Fruit fly (Drosophila melanogaster) whole organism, embryonic: ENCODE results near the gene CG7156.

Experiments used
- Adf1 ChIP-seq: fragments of 200-800 bp; sonication (Bioruptor generic); IDR thresholded peaks from 2 replicates; pipeline ENCODE4 v1.3.6; 2022; ENCODE audit warnings: missing biosample characterization, missing genetic modification characterization
- Aef1 ChIP-seq: fragments of 200-800 bp; sonication (Bioruptor generic); IDR thresholded peaks from 3 replicates; pipeline ENCODE4 v1.3.6; 2022; ENCODE audit warnings: missing biosample characterization, missing genetic modification characterization
- Atf3 ChIP-seq: fragments of 200-800 bp; sonication (Bioruptor generic); optimal IDR thresholded peaks from 3 replicates; lab custom pipeline; 2016; ENCODE audit warnings: missing biosample characterization, missing genetic modification characterization
- BEAF-32 ChIP-seq: fragments of 200-800 bp; sonication (Bioruptor generic); optimal IDR thresholded peaks from 3 replicates; lab custom pipeline; 2017; ENCODE audit warnings: missing biosample characterization, missing genetic modification characterization, mild to moderate bottlenecking, moderate library complexity, missing genetic modification reagents
- C15 ChIP-seq: fragments of 200-800 bp; sonication (Bioruptor generic); IDR thresholded peaks from 3 replicates; pipeline ENCODE4 v1.3.6; 2022; ENCODE audit warnings: missing biosample characterization, missing genetic modification characterization
- CG11398 ChIP-seq: fragments of 200-800 bp; sonication (Bioruptor generic); optimal IDR thresholded peaks from 2 replicates; lab custom pipeline; 2016; ENCODE audit warnings: missing biosample characterization, missing genetic modification characterization
- CG13123 ChIP-seq: fragments of 200-800 bp; sonication (Bioruptor generic); optimal IDR thresholded peaks from 2 replicates; lab custom pipeline; 2016; ENCODE audit warnings: missing biosample characterization, missing genetic modification characterization
- CG13775 ChIP-seq: fragments of 200-800 bp; sonication (Bioruptor generic); optimal IDR thresholded peaks from 3 replicates; lab custom pipeline; 2017; ENCODE audit warnings: missing biosample characterization, mild to moderate bottlenecking, missing genetic modification characterization
- CG15073 ChIP-seq: fragments of 200-800 bp; sonication (Bioruptor generic); optimal IDR thresholded peaks from 2 replicates; lab custom pipeline; 2016; ENCODE audit warnings: missing biosample characterization, missing genetic modification characterization
- CG16779 ChIP-seq: fragments of 200-800 bp; sonication (Bioruptor generic); IDR thresholded peaks from 2 replicates; pipeline ENCODE4 v1.3.6; 2022; ENCODE audit warnings: missing biosample characterization, missing genetic modification characterization
- CG17568 ChIP-seq: fragments of 200-800 bp; sonication (Bioruptor generic); optimal IDR thresholded peaks from 2 replicates; lab custom pipeline; 2018; ENCODE audit warnings: missing biosample characterization, mild to moderate bottlenecking, missing genetic modification characterization, moderate library complexity
- CG18764 ChIP-seq: fragments of 200-800 bp; sonication (Bioruptor generic); optimal IDR thresholded peaks from 3 replicates; lab custom pipeline; 2016; ENCODE audit warnings: missing biosample characterization, missing genetic modification characterization
- CG2678 ChIP-seq: fragments of 200-800 bp; sonication (Bioruptor generic); optimal IDR thresholded peaks from 3 replicates; lab custom pipeline; 2019; ENCODE audit warnings: missing biosample characterization, mild to moderate bottlenecking, missing genetic modification characterization, moderate library complexity
- CG2889 ChIP-seq: fragments of 200-800 bp; sonication (Bioruptor generic); IDR thresholded peaks from 3 replicates; pipeline ENCODE4 v1.3.6; 2022; ENCODE audit warnings: missing biosample characterization, missing genetic modification characterization
- CG30020 ChIP-seq: fragments of 200-800 bp; optimal IDR thresholded peaks from 2 replicates; lab custom pipeline; 2019; ENCODE audit warnings: missing biosample characterization, mild to moderate bottlenecking, missing genetic modification characterization, moderate library complexity
- CG31388 ChIP-seq: fragments of 200-800 bp; sonication (Bioruptor generic); optimal IDR thresholded peaks from 2 replicates; lab custom pipeline; 2016; ENCODE audit warnings: missing biosample characterization, missing genetic modification characterization
- CG3281 ChIP-seq: fragments of 200-800 bp; sonication (Bioruptor generic); optimal IDR thresholded peaks from 3 replicates; lab custom pipeline; 2017; ENCODE audit warnings: missing biosample characterization, mild to moderate bottlenecking, missing genetic modification characterization
- CG34376 ChIP-seq: fragments of 200-800 bp; sonication (Bioruptor generic); optimal IDR thresholded peaks from 2 replicates; lab custom pipeline; 2018; ENCODE audit warnings: missing biosample characterization, mild to moderate bottlenecking, missing genetic modification characterization
- CG4404 ChIP-seq: fragments of 200-800 bp; sonication (Bioruptor generic); IDR thresholded peaks from 2 replicates; pipeline ENCODE4 v1.3.6; 2022; ENCODE audit warnings: missing biosample characterization, missing genetic modification characterization
- CG4820 ChIP-seq: fragments of 200-800 bp; sonication (Bioruptor generic); optimal IDR thresholded peaks from 3 replicates; lab custom pipeline; 2016; ENCODE audit warnings: missing biosample characterization, missing genetic modification characterization
- CG7372 ChIP-seq: fragments of 200-800 bp; sonication (Bioruptor generic); IDR thresholded peaks from 2 replicates; pipeline ENCODE4 v1.3.6; 2022; ENCODE audit warnings: missing biosample characterization, missing genetic modification characterization
- CG7556 ChIP-seq: fragments of 200-800 bp; sonication (Bioruptor generic); optimal IDR thresholded peaks from 2 replicates; lab custom pipeline; 2017; ENCODE audit warnings: missing biosample characterization, mild to moderate bottlenecking, missing genetic modification characterization
- CG8290 ChIP-seq, 3 experiments: fragments of 200-800 bp; sonication (Bioruptor generic); optimal IDR thresholded peaks; 2 replicates each; lab custom pipeline; 2016 to 2019; ENCODE audit warnings: missing biosample characterization in 3 of 3, missing genetic modification characterization in 3 of 3, mild to moderate bottlenecking in 2 of 3, moderate library complexity in 1 of 3
- CG8765 ChIP-seq: fragments of 200-800 bp; sonication (Bioruptor generic); IDR thresholded peaks from 2 replicates; pipeline ENCODE4 v1.3.6; 2022; ENCODE audit warnings: missing biosample characterization, missing genetic modification characterization
- CG9437 ChIP-seq: fragments of 200-800 bp; sonication (Bioruptor generic); optimal IDR thresholded peaks from 2 replicates; lab custom pipeline; 2018; ENCODE audit warnings: missing biosample characterization, mild to moderate bottlenecking, missing genetic modification characterization
- CG9876 ChIP-seq: fragments of 200-800 bp; sonication (Bioruptor generic); optimal IDR thresholded peaks from 2 replicates; lab custom pipeline; 2016; ENCODE audit warnings: missing biosample characterization, missing genetic modification characterization
- D ChIP-seq, 2 experiments: fragments of 200-800 bp in 1 of 2; fragments of >200 bp in 1 of 2; sonication (Bioruptor generic) in 1 of 2; optimal IDR thresholded peaks; 2 replicates in 1 of 2; 3 replicates in 1 of 2; lab custom pipeline; 2017; ENCODE audit warnings: mild to moderate bottlenecking in 1 of 2, missing biosample characterization in 1 of 2, missing genetic modification characterization in 1 of 2, missing genetic modification reagents in 1 of 2
- D19A ChIP-seq: fragments of 200-800 bp; optimal IDR thresholded peaks from 3 replicates; lab custom pipeline; 2019; ENCODE audit warnings: missing biosample characterization, mild to moderate bottlenecking, missing genetic modification characterization, moderate library complexity
- Dfd ChIP-seq, 2 experiments: fragments of >200 bp; optimal IDR thresholded peaks; 2 replicates each; lab custom pipeline; 2017; ENCODE audit warnings: missing biosample characterization in 2 of 2, missing genetic modification characterization in 2 of 2
- Fer3 ChIP-seq: fragments of 200-800 bp; sonication (Bioruptor generic); optimal IDR thresholded peaks from 2 replicates; lab custom pipeline; 2018; ENCODE audit warnings: missing biosample characterization, mild to moderate bottlenecking, missing genetic modification characterization, moderate library complexity
- HLH54F ChIP-seq: fragments of 200-800 bp; sonication (Bioruptor generic); optimal IDR thresholded peaks from 3 replicates; lab custom pipeline; 2016; ENCODE audit warnings: missing biosample characterization, missing genetic modification characterization
- Ravus ChIP-seq: fragments of 200-800 bp; sonication (Bioruptor generic); IDR thresholded peaks from 2 replicates; pipeline ENCODE4 v1.3.6; 2022; ENCODE audit warnings: missing biosample characterization, missing genetic modification characterization
- Six4 ChIP-seq: fragments of 200-800 bp; sonication (Bioruptor generic); optimal IDR thresholded peaks from 2 replicates; lab custom pipeline; 2016; ENCODE audit warnings: missing biosample characterization, missing genetic modification characterization
- Spps ChIP-seq: fragments of 200-800 bp; sonication (Bioruptor generic); optimal IDR thresholded peaks from 2 replicates; lab custom pipeline; 2018; ENCODE audit warnings: missing biosample characterization, mild to moderate bottlenecking, missing genetic modification characterization
- Sry-β ChIP-seq: fragments of 200-800 bp; sonication (Bioruptor generic); optimal IDR thresholded peaks from 2 replicates; lab custom pipeline; 2018; ENCODE audit warnings: missing biosample characterization, mild to moderate bottlenecking, missing genetic modification characterization, moderate library complexity
- br ChIP-seq: fragments of >200 bp; optimal IDR thresholded peaks from 2 replicates; lab custom pipeline; 2017
- caup ChIP-seq: fragments of 200-800 bp; sonication (Bioruptor generic); optimal IDR thresholded peaks from 3 replicates; lab custom pipeline; 2017; ENCODE audit warnings: missing biosample characterization, mild to moderate bottlenecking, missing genetic modification characterization, moderate library complexity; ENCODE audit not compliant: severe bottlenecking
- dmrt99B ChIP-seq: fragments of 200-800 bp; sonication (Bioruptor generic); optimal IDR thresholded peaks from 2 replicates; lab custom pipeline; 2018; ENCODE audit warnings: missing biosample characterization, mild to moderate bottlenecking, missing genetic modification characterization, moderate library complexity
- en ChIP-seq: fragments of 200-800 bp; sonication (Bioruptor generic); optimal IDR thresholded peaks from 2 replicates; lab custom pipeline; 2016; ENCODE audit warnings: missing biosample characterization, missing genetic modification characterization
- gsb ChIP-seq: fragments of 200-800 bp; sonication (Bioruptor generic); IDR thresholded peaks from 2 replicates; pipeline ENCODE4 v1.3.6; 2022; ENCODE audit warnings: missing biosample characterization, missing genetic modification characterization
- her ChIP-seq: fragments of 200-800 bp; sonication (Bioruptor generic); optimal IDR thresholded peaks from 2 replicates; lab custom pipeline; 2016; ENCODE audit warnings: missing biosample characterization, missing genetic modification characterization
- otp ChIP-seq: fragments of 200-800 bp; sonication (Bioruptor generic); IDR thresholded peaks from 3 replicates; pipeline ENCODE4, ENCODE4 v1.3.6; 2022; ENCODE audit warnings: missing biosample characterization, missing genetic modification characterization
- pum ChIP-seq: fragments of 200-800 bp; sonication (Bioruptor generic); optimal IDR thresholded peaks from 2 replicates; lab custom pipeline; 2016; ENCODE audit warnings: missing biosample characterization, missing genetic modification characterization
- rib ChIP-seq: fragments of 200-800 bp; sonication (Bioruptor generic); IDR thresholded peaks from 2 replicates; pipeline ENCODE4 v1.3.6; 2022; ENCODE audit warnings: missing biosample characterization, missing genetic modification characterization
- run ChIP-seq: fragments of 200-800 bp; sonication (Bioruptor generic); optimal IDR thresholded peaks from 3 replicates; lab custom pipeline; 2018; ENCODE audit warnings: missing biosample characterization, mild to moderate bottlenecking, missing genetic modification characterization
- sim ChIP-seq: fragments of 200-800 bp; sonication (Bioruptor generic); IDR thresholded peaks from 2 replicates; pipeline ENCODE4 v1.3.6; 2022; ENCODE audit warnings: missing biosample characterization, missing genetic modification characterization
- slbo ChIP-seq: fragments of 200-800 bp; sonication (Bioruptor generic); IDR thresholded peaks from 2 replicates; pipeline ENCODE4 v1.3.6; 2022; ENCODE audit warnings: missing biosample characterization, missing genetic modification characterization
- stwl ChIP-seq: fragments of 200-800 bp; sonication (Bioruptor generic); optimal IDR thresholded peaks from 3 replicates; lab custom pipeline; 2018; ENCODE audit warnings: missing biosample characterization, mild to moderate bottlenecking, missing genetic modification characterization, moderate library complexity
- unc-4 ChIP-seq: fragments of 200-800 bp; sonication (Bioruptor generic); IDR thresholded peaks from 2 replicates; pipeline ENCODE4 v1.3.6; 2022; ENCODE audit warnings: missing biosample characterization, missing genetic modification characterization; ENCODE audit not compliant: partially characterized antibody
- wor ChIP-seq: fragments of 200-800 bp; sonication (Bioruptor generic); IDR thresholded peaks from 2 replicates; pipeline ENCODE4 v1.3.6; 2022; ENCODE audit warnings: missing biosample characterization, missing genetic modification characterization
- zf30C ChIP-seq: fragments of 200-800 bp; sonication (Bioruptor generic); optimal IDR thresholded peaks from 3 replicates; lab custom pipeline; 2018; ENCODE audit warnings: missing biosample characterization, mild to moderate bottlenecking, missing genetic modification characterization

CG7156 gene

DNA sequence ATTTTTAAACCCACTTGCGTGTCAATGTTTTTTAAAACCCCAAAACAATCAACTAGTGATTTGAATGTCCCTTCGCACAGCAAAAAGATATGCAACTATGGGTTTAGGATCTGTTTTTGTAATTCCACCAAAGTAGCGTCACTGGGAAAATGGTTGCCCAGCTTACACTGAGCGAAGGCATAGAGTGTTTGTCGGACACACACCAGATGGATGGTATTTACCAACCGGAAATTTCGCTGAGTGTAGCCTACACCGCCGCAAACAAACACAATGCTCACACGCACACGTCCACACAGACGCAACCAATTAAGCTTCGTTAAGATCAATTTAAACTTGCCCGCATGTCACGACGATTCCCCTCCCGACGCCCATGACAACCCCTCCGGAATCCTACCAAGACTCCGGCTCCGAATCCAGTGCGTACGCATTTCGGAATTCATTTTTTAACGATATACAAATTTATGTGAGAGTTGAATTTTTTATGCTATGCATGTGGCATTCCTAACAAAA lies 13.2 kb downstream of the CG7156 start (continued):
- TF ChIP-seq CG4820 (GFP tag; lab: Kevin White, UChicago), result no peak
- no peak for TF ChIP-seq sim (GFP tag; lab: Robert Waterston, UW)
- TF ChIP-seq dmrt99B (tag; lab: Kevin White, UChicago), result no peak
- no peak for TF ChIP-seq Adf1
- no peak for TF ChIP-seq caup (GFP tag; lab: Kevin White, UChicago)
- no peak for TF ChIP-seq wor (GFP tag; lab: Robert Waterston, UW)
- TF ChIP-seq CG17568 (GFP tag; lab: Kevin White, UChicago), result no peak
- TF ChIP-seq CG18764 (GFP tag; lab: Kevin White, UChicago), result no peak
- TF ChIP-seq CG16779 (GFP tag; lab: Robert Waterston, UW), result no peak
- TF ChIP-seq Six4 (GFP tag; lab: Kevin White, UChicago), result no peak
- TF ChIP-seq slbo (GFP tag; lab: Robert Waterston, UW), result peak; percentile 24; the same call in 1 of the 2 replicates
- TF ChIP-seq CG9437, result no peak
- no peak for TF ChIP-seq pum (GFP tag; lab: Kevin White, UChicago)
- TF ChIP-seq her (GFP tag; lab: Kevin White, UChicago), result no peak
- TF ChIP-seq CG8290 (GFP tag; optimal IDR thresholded peaks at IDR 0.05; lab: Kevin White, UChicago), result no peak
- TF ChIP-seq CG8290 (tag; optimal IDR thresholded peaks at IDR 0.05; lab: Kevin White, UChicago), result no peak
- no peak for TF ChIP-seq Atf3 (GFP tag; lab: Kevin White, UChicago)
- TF ChIP-seq Dfd (GFP tag; optimal IDR thresholded peaks at IDR 0.05; lab: Kevin White, UChicago), result no peak
- no peak for TF ChIP-seq Sry-β
- TF ChIP-seq CG3281, result no peak
- no peak for TF ChIP-seq unc-4 (GFP tag; lab: Robert Waterston, UW)
- TF ChIP-seq CG8765 (GFP tag; lab: Robert Waterston, UW), result no peak
- no peak for TF ChIP-seq CG9876 (GFP tag; lab: Kevin White, UChicago)
- no peak for TF ChIP-seq CG34376 (GFP tag; lab: Kevin White, UChicago)
- 0 out of 3 replicates have a peak, but pooled peaks have one; percentile 51 for TF ChIP-seq otp (GFP tag; lab: Robert Waterston, UW)
- no peak for TF ChIP-seq en (GFP tag; lab: Kevin White, UChicago)
- no peak for TF ChIP-seq CG31388 (GFP tag; lab: Kevin White, UChicago)
- TF ChIP-seq run, result no peak
- no peak for TF ChIP-seq CG4404 (GFP tag; lab: Robert Waterston, UW)
- no peak for TF ChIP-seq Spps
- no peak for TF ChIP-seq CG13123 (GFP tag; lab: Kevin White, UChicago)
- no peak for TF ChIP-seq D19A (tag; lab: Kevin White, UChicago)
- no peak for TF ChIP-seq D (optimal IDR thresholded peaks at IDR 0.05; lab: Kevin White, UChicago)
- TF ChIP-seq D (GFP tag; optimal IDR thresholded peaks at IDR 0.05; lab: Kevin White, UChicago), result no peak
- TF ChIP-seq Fer3 (tag; lab: Kevin White, UChicago), result no peak
- no peak for TF ChIP-seq CG13775 (GFP tag; lab: Kevin White, UChicago)
- no peak for TF ChIP-seq CG11398 (GFP tag; lab: Kevin White, UChicago)
- TF ChIP-seq HLH54F (GFP tag; lab: Kevin White, UChicago), result no peak
- TF ChIP-seq br (lab: Kevin White, UChicago), result no peak
- peak; percentile 48 for TF ChIP-seq zf30C (GFP tag; lab: Kevin White, UChicago)
- no peak for TF ChIP-seq CG15073 (GFP tag; lab: Kevin White, UChicago)
- TF ChIP-seq gsb, result no peak
- TF ChIP-seq stwl, result no peak
- TF ChIP-seq CG7372 (GFP tag; lab: Robert Waterston, UW), result no peak
- no peak for TF ChIP-seq C15 (GFP tag; lab: Robert Waterston, UW)
- no peak for TF ChIP-seq CG30020 (tag; lab: Kevin White, UChicago)
- no peak for TF ChIP-seq BEAF-32
- TF ChIP-seq CG2889 (GFP tag; lab: Robert Waterston, UW), result no peak
- no peak for TF ChIP-seq CG7556 (GFP tag; lab: Kevin White, UChicago)
- no peak for TF ChIP-seq Ravus (GFP tag; lab: Robert Waterston, UW)
- no peak for TF ChIP-seq CG2678 (tag; lab: Kevin White, UChicago)
- no peak for TF ChIP-seq rib (GFP tag; lab: Robert Waterston, UW)
- TF ChIP-seq Aef1 (GFP tag; lab: Robert Waterston, UW), result no peak
